Fruit fly (Drosophila melanogaster) ovary, adult (tissue): ENCODE data around the gene CG17097.

Experiments
- CG17801 ChIP-seq: fragments of 200-800 bp; optimal IDR thresholded peaks from 2 replicates; lab custom pipeline; 2019; ENCODE audit warnings: missing biosample characterization, mild to moderate bottlenecking, missing genetic modification characterization, moderate library complexity; ENCODE audit not compliant: partially characterized antibody

The CG17097 gene

dm6 chr2L:10646115-10646514, at the start of gene CG17097:
Gene CG17097, plus strand, starts transcription at chr2L:10646415.
- no peak for TF ChIP-seq CG17801 (GFP tag; lab: Kevin White, UChicago)

DNA sequence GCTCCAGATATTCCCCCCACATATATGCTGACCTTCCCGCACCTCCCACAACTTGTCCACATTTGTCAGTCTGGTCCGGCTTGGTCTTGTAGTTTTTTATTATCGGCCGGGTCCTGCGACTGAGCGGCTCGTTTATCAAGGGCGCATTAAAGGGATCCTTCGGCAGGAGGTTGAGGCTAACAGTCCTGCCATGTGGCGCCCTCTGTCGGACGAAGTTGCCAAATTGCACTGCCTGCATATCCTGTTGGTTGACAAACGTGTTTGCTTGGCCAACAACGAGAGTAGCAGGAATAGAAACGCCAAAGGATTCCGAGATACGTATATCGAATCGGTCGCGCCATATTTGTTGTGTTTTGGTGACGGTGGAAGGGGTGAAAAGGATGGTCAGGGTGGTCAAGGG, 42.6 kb upstream of the CG17097 start:
- no peak for TF ChIP-seq CG17801 (GFP tag; lab: Kevin White, UChicago)

- TF ChIP-seq CG17801 (GFP tag; lab: Kevin White, UChicago) = no peak
These were observed 38.5 kb upstream of the CG17097 start for dm6 chr2L:10607697-10608096.

DNA sequence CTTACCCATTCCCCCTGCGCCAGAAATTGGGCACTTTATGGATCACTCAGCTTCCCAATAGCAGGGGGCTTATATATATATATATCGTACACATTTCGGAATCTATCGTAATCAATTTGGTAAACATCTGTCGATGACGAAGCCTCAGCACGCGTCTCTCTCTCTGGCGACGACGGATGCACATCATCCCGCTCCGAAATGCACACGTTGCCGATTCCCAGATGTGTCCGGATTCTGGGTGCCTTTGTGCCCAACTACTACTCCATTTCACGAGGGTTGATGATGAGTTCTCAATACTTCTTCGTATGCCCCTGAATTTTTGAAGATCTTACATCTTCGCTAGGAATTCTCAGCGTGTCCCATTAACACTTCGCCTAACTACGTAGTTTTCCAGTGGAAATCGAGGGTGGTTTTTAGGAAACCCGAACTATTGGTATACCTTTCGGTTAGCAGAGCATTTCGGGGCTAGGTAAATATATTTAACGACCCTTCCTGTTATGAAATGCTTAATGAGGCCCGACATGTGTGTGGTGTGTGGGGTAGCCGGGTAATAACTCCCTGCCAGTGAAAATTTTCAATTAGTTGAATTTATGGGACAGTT, 37.5 kb upstream of the CG17097 start:
- no peak for TF ChIP-seq CG17801 (GFP tag; lab: Kevin White, UChicago)

DNA sequence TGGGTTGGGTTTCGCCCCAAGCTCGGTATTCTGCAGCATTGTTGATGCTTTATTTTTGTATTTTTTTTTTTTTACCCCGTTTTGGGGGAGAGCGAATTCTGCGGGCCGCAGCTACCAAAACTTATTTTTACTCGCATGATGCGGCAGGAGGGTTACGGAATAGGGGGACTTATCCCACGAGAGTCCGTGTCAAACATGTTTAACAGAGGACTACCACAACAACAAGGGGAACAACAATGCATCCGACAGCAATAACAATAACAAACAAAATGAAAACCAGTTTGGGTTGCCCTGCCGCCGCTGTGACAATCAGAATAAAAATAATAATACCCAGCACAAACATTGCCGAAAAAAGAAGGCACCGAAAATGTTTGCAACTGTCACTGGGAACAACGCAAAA, 33.1 kb upstream of the CG17097 start:
- TF ChIP-seq CG17801 (GFP tag; lab: Kevin White, UChicago) = no peak

- no peak for TF ChIP-seq CG17801 (GFP tag; lab: Kevin White, UChicago)
These were observed 31.3 kb upstream of the CG17097 start for dm6 chr2L:10614660-10615479.

- TF ChIP-seq CG17801 (GFP tag; lab: Kevin White, UChicago) = no peak
These were observed 30.3 kb upstream of the CG17097 start for dm6 chr2L:10615889-10616288.

DNA sequence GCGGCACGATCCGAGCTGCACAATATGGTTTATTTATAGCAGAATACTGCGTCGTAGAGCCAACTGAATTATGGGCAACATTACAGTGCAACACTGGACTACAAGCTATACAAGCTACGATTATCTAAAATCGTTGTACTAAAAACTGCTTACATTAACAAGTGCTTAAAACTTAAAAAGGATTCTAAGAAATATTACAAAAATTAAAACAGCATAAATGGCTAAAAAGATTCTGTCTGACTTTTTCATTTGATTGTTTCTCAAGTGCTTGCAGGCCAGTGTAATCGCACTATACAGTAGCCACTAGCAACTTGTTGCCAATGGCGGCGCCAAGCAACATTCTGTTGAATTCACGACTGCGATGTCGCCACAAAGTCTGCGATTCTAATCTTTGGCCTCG, 29.4 kb upstream of the CG17097 start:
- no peak for TF ChIP-seq CG17801 (GFP tag; lab: Kevin White, UChicago)

DNA sequence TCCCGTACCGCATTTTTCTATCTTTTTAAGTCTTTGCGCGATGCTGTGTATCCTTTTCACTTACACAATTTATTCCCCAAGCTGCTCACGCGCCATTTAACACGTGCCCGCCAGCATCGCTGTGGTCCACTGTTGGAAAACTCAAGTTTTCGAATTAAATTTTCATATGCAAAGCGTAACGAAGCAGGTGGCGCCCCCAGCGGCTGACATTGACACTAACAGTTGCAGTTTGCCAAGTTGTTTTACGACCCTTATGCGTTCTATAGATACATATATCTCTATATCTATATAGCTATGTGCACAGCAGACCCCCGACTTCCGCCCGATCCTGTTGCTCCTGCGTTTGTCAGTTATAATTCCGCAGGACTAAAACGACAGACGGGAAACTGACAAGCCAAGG, 20.3 kb upstream of the CG17097 start:
- TF ChIP-seq CG17801 (GFP tag; lab: Kevin White, UChicago) = no peak

dm6 chr2L:10632702-10633101, 13.5 kb upstream of the CG17097 start:
- TF ChIP-seq CG17801 (GFP tag; lab: Kevin White, UChicago) = no peak

- TF ChIP-seq CG17801 (GFP tag; lab: Kevin White, UChicago) = no peak
These were observed 7.8 kb upstream of the CG17097 start, which contains the start of gene CG7329 for dm6 chr2L:10638371-10638770. Gene CG7329, minus strand, starts transcription at chr2L:10638471.

dm6 chr2L:10639631-10640030, 6.6 kb upstream of the CG17097 start, which contains the start of gene CG31872:
Gene CG31872, plus strand, starts transcription at chr2L:10639931.
- TF ChIP-seq CG17801 (GFP tag; lab: Kevin White, UChicago) = no peak

DNA sequence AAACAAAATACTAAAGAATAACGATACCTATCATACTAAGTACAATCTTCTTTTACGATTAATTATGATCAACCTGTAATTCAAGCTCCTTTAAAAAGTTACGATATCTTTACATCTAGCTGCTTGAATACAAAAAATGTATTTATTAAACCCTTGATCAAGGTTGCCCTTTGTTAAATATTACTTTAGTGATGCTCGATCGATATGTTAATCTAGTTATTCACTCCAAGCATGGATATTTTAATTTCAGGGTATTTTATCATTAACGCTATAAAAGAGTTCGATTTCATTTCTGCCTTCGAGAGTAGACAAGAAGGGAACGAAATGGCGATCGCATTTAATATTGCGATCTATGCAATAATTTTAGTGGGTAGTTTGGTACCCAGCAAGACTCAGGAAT, 2.5 kb upstream of the CG17097 start, which contains the start of gene CG18284:
TSS of gene CG18284 (plus strand) at position 301 of the 400 bp plus-strand sequence.
- no peak for TF ChIP-seq CG17801 (GFP tag; lab: Kevin White, UChicago)

DNA sequence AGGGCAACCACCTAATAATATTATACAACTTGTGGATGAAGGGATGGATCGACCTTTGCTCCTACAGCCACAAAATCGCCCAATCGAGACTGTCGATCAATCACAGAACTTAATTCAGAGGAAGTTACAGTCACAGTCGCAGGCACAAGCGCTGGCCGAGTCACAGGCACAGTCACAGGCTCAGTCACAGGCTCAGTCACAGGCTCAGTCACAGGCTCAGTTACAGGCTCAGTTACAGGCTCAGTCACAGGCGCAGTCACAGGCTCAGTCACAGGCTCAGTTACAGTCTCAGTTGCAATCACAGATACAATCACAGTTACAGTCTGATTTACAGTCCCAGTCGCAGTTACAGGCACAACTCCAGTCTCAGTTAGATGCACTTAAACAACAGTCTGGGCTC, 511 bp downstream of the CG17097 start:
- TF ChIP-seq CG17801 (GFP tag; lab: Kevin White, UChicago) = no peak

dm6 chr2L:10647720-10648349, 1.6 kb downstream of the CG17097 start:
- no peak for TF ChIP-seq CG17801 (GFP tag; lab: Kevin White, UChicago)
